Worm (Caenorhabditis elegans): Measurements from ENCODE around the gene pink-1.

ce11 chrII:5425633-5426032, 30.1 kb upstream of the pink-1 start, which contains the start of gene F07F6.8:
- TF ChIP-seq pat-9 (tag; optimal IDR thresholded peaks at IDR 0.05) (no peak), fkh-10 (GFP tag; optimal IDR thresholded peaks at IDR 0.05) (no peak), K02D7.2 (tag; optimal IDR thresholded peaks at IDR 0.05) (no peak), ama-1 (optimal IDR thresholded peaks at IDR 0.05) (no peak), nhr-11 (tag; optimal IDR thresholded peaks at IDR 0.05) (no peak), elt-2 (tag; optimal IDR thresholded peaks at IDR 0.05) (no peak), tbx-2 (tag; optimal IDR thresholded peaks at IDR 0.05) (no peak)
